Worm (Caenorhabditis elegans) whole organism, L4/young adult: ENCODE measurements around the gene nap-1.

ENCODE experiments used
- W03F9.2 ChIP-seq: fragments of 150-350 bp; optimal IDR thresholded peaks from 2 replicates; lab custom pipeline; 2014; ENCODE audit warnings: missing biosample characterization, missing genetic modification characterization
- him-1 ChIP-seq: sonication (generic microtip); optimal IDR thresholded peaks from 2 replicates; lab custom pipeline; 2016; ENCODE audit warnings: missing genotype, missing genetic modification reagents, missing genetic modification characterization, missing compliant biosample characterization

ce11 chrIV:8369135-8369534, 10.0 kb downstream of the nap-1 start, which contains the start of gene D2096.6:
- no peak for TF ChIP-seq him-1 (tag; lab: Kevin White, UChicago)
- TF ChIP-seq W03F9.2 (tag; lab: Kevin White, UChicago): no peak
